Fruit fly (Drosophila melanogaster) whole organism, embryonic: ENCODE measurements around the gene CG18596.

ENCODE experiments used
- Awh ChIP-seq: fragments of 200-800 bp; sonication (Bioruptor generic); IDR thresholded peaks from 2 replicates; pipeline ENCODE4, ENCODE4 v1.3.6; 2022; ENCODE audit warnings: missing biosample characterization, missing genetic modification characterization
- BtbVII ChIP-seq: fragments of 200-800 bp; sonication (Bioruptor generic); optimal IDR thresholded peaks from 3 replicates; lab custom pipeline; 2017; ENCODE audit warnings: missing biosample characterization, mild to moderate bottlenecking, missing genetic modification characterization
- C15 ChIP-seq: fragments of 200-800 bp; sonication (Bioruptor generic); IDR thresholded peaks from 3 replicates; pipeline ENCODE4 v1.3.6; 2022; ENCODE audit warnings: missing biosample characterization, missing genetic modification characterization
- CG10209 ChIP-seq: fragments of 200-800 bp; sonication (Bioruptor generic); optimal IDR thresholded peaks from 3 replicates; lab custom pipeline; 2017; ENCODE audit warnings: missing biosample characterization, mild to moderate bottlenecking, missing genetic modification characterization, missing genetic modification reagents
- CG11398 ChIP-seq: fragments of 200-800 bp; sonication (Bioruptor generic); optimal IDR thresholded peaks from 2 replicates; lab custom pipeline; 2016; ENCODE audit warnings: missing biosample characterization, missing genetic modification characterization
- CG12155 ChIP-seq: fragments of 200-800 bp; sonication (Bioruptor generic); optimal IDR thresholded peaks from 3 replicates; lab custom pipeline; 2016; ENCODE audit warnings: missing biosample characterization, missing genetic modification characterization
- CG12219 ChIP-seq: fragments of 200-800 bp; sonication (Bioruptor generic); optimal IDR thresholded peaks from 3 replicates; lab custom pipeline; 2018; ENCODE audit warnings: missing biosample characterization, mild to moderate bottlenecking, missing genetic modification characterization
- CG12391 ChIP-seq: fragments of 200-800 bp; sonication (Bioruptor generic); optimal IDR thresholded peaks from 3 replicates; lab custom pipeline; 2018; ENCODE audit warnings: missing biosample characterization, mild to moderate bottlenecking, missing genetic modification characterization, moderate library complexity
- CG13894 ChIP-seq: fragments of 200-800 bp; sonication (Bioruptor generic); optimal IDR thresholded peaks from 3 replicates; lab custom pipeline; 2018; ENCODE audit warnings: missing biosample characterization, mild to moderate bottlenecking, missing genetic modification characterization, moderate library complexity
- CG17912 ChIP-seq: fragments of 200-800 bp; sonication (Bioruptor generic); optimal IDR thresholded peaks from 2 replicates; lab custom pipeline; 2018; ENCODE audit warnings: missing biosample characterization, mild to moderate bottlenecking, missing genetic modification characterization
- CG2875 ChIP-seq: fragments of 200-800 bp; sonication (Bioruptor generic); optimal IDR thresholded peaks from 2 replicates; lab custom pipeline; 2017; ENCODE audit warnings: missing biosample characterization, mild to moderate bottlenecking, missing genetic modification characterization, missing genetic modification reagents
- CG2889 ChIP-seq: fragments of 200-800 bp; sonication (Bioruptor generic); IDR thresholded peaks from 3 replicates; pipeline ENCODE4 v1.3.6; 2022; ENCODE audit warnings: missing biosample characterization, missing genetic modification characterization
- CG30020 ChIP-seq: fragments of 200-800 bp; optimal IDR thresholded peaks from 2 replicates; lab custom pipeline; 2019; ENCODE audit warnings: missing biosample characterization, mild to moderate bottlenecking, missing genetic modification characterization, moderate library complexity
- CG31365 ChIP-seq: fragments of 200-800 bp; sonication (Bioruptor generic); optimal IDR thresholded peaks from 2 replicates; lab custom pipeline; 2018; ENCODE audit warnings: missing biosample characterization, mild to moderate bottlenecking, missing genetic modification characterization
- CG3838 ChIP-seq: fragments of 200-800 bp; sonication (Bioruptor generic); optimal IDR thresholded peaks from 3 replicates; lab custom pipeline; 2016; ENCODE audit warnings: missing biosample characterization, missing genetic modification characterization
- CG4707 ChIP-seq: fragments of 200-800 bp; sonication (Bioruptor generic); optimal IDR thresholded peaks from 2 replicates; lab custom pipeline; 2018; ENCODE audit warnings: missing biosample characterization, mild to moderate bottlenecking, missing genetic modification characterization, moderate library complexity
- CG6254 ChIP-seq: fragments of 200-800 bp; sonication (Bioruptor generic); optimal IDR thresholded peaks from 3 replicates; lab custom pipeline; 2017; ENCODE audit warnings: mild to moderate bottlenecking, missing biosample characterization, missing genetic modification reagents, missing genetic modification characterization
- CG6813 ChIP-seq: fragments of 200-800 bp; sonication (Bioruptor generic); optimal IDR thresholded peaks from 2 replicates; lab custom pipeline; 2017; ENCODE audit warnings: missing biosample characterization, missing genetic modification characterization, mild to moderate bottlenecking, moderate library complexity, missing genetic modification reagents
- CG7786 ChIP-seq: fragments of 200-800 bp; sonication (Bioruptor generic); optimal IDR thresholded peaks from 2 replicates; lab custom pipeline; 2016; ENCODE audit warnings: missing biosample characterization, missing genetic modification characterization
- CG9817 ChIP-seq: fragments of 200-800 bp; sonication (Bioruptor generic); optimal IDR thresholded peaks from 2 replicates; lab custom pipeline; 2018; ENCODE audit warnings: missing biosample characterization, mild to moderate bottlenecking, missing genetic modification characterization, moderate library complexity
- D ChIP-seq, 2 experiments: fragments of 200-800 bp in 1 of 2; fragments of >200 bp in 1 of 2; sonication (Bioruptor generic) in 1 of 2; optimal IDR thresholded peaks; 2 replicates in 1 of 2; 3 replicates in 1 of 2; lab custom pipeline; 2017; ENCODE audit warnings: mild to moderate bottlenecking in 1 of 2, missing biosample characterization in 1 of 2, missing genetic modification characterization in 1 of 2, missing genetic modification reagents in 1 of 2
- Dfd ChIP-seq, 2 experiments: fragments of >200 bp; optimal IDR thresholded peaks; 2 replicates each; lab custom pipeline; 2017; ENCODE audit warnings: missing biosample characterization in 2 of 2, missing genetic modification characterization in 2 of 2
- Dll ChIP-seq: fragments of 200-800 bp; sonication (Bioruptor generic); IDR thresholded peaks from 4 replicates; pipeline ENCODE4 v1.3.6; 2022; ENCODE audit warnings: missing biosample characterization, missing genetic modification characterization; ENCODE audit not compliant: partially characterized antibody
- Gug ChIP-seq: fragments of 200-800 bp; sonication (Bioruptor generic); IDR thresholded peaks from 4 replicates; pipeline ENCODE4 v1.3.6; 2022; ENCODE audit warnings: missing biosample characterization, missing genetic modification characterization
- Hsf ChIP-seq: fragments of 200-800 bp; sonication (Bioruptor generic); optimal IDR thresholded peaks from 3 replicates; lab custom pipeline; 2016; ENCODE audit warnings: missing biosample characterization, missing genetic modification characterization
- Mad ChIP-seq: fragments of 200-800 bp; sonication (Bioruptor generic); optimal IDR thresholded peaks from 2 replicates; lab custom pipeline; 2016; ENCODE audit warnings: missing biosample characterization, missing genetic modification characterization
- Myb ChIP-seq: fragments of 200-800 bp; sonication (Bioruptor generic); optimal IDR thresholded peaks from 2 replicates; lab custom pipeline; 2016; ENCODE audit warnings: missing biosample characterization, missing genetic modification characterization
- Side ChIP-seq: fragments of 200-800 bp; sonication (Bioruptor generic); optimal IDR thresholded peaks from 2 replicates; lab custom pipeline; 2016; ENCODE audit warnings: missing biosample characterization, missing genetic modification characterization
- Six4 ChIP-seq: fragments of 200-800 bp; sonication (Bioruptor generic); optimal IDR thresholded peaks from 2 replicates; lab custom pipeline; 2016; ENCODE audit warnings: missing biosample characterization, missing genetic modification characterization
- Sox100B ChIP-seq: fragments of 200-800 bp; sonication (Bioruptor generic); optimal IDR thresholded peaks from 3 replicates; lab custom pipeline; 2018; ENCODE audit warnings: missing biosample characterization, mild to moderate bottlenecking, missing genetic modification characterization
- ab ChIP-seq: fragments of 200-800 bp; sonication (Bioruptor generic); optimal IDR thresholded peaks from 2 replicates; lab custom pipeline; 2016; ENCODE audit warnings: missing biosample characterization, missing genetic modification characterization
- az2 ChIP-seq: fragments of 200-800 bp; sonication (Bioruptor generic); optimal IDR thresholded peaks from 3 replicates; lab custom pipeline; 2016; ENCODE audit warnings: missing biosample characterization, missing genetic modification characterization
- cad ChIP-seq: fragments of >200 bp; optimal IDR thresholded peaks from 2 replicates; lab custom pipeline; 2017; ENCODE audit warnings: missing biosample characterization, missing genetic modification characterization
- crol ChIP-seq: fragments of 200-800 bp; sonication (Bioruptor generic); IDR thresholded peaks from 2 replicates; pipeline ENCODE4 v1.3.6; 2022; ENCODE audit warnings: missing biosample characterization, missing genetic modification characterization
- danr ChIP-seq: fragments of 200-800 bp; sonication (Bioruptor generic); IDR thresholded peaks from 2 replicates; pipeline ENCODE4 v1.3.6; 2022; ENCODE audit warnings: missing biosample characterization, missing genetic modification characterization
- exex ChIP-seq: fragments of 200-800 bp; sonication (Bioruptor generic); optimal IDR thresholded peaks from 4 replicates; lab custom pipeline; 2018; ENCODE audit warnings: missing biosample characterization, mild to moderate bottlenecking, missing genetic modification characterization, moderate library complexity
- fd102C ChIP-seq: fragments of 200-800 bp; sonication (Bioruptor generic); optimal IDR thresholded peaks from 2 replicates; lab custom pipeline; 2018; ENCODE audit warnings: missing biosample characterization, mild to moderate bottlenecking, missing genetic modification characterization, moderate library complexity
- ham ChIP-seq: fragments of 200-800 bp; sonication (Bioruptor generic); IDR thresholded peaks from 2 replicates; pipeline ENCODE4 v1.3.6; 2022; ENCODE audit warnings: missing biosample characterization, missing genetic modification characterization
- her ChIP-seq: fragments of 200-800 bp; sonication (Bioruptor generic); optimal IDR thresholded peaks from 2 replicates; lab custom pipeline; 2016; ENCODE audit warnings: missing biosample characterization, missing genetic modification characterization
- ind ChIP-seq: fragments of 200-800 bp; sonication (Bioruptor generic); optimal IDR thresholded peaks from 3 replicates; lab custom pipeline; 2016; ENCODE audit warnings: missing biosample characterization, missing genetic modification characterization
- insv ChIP-seq, 2 experiments: fragments of 200-800 bp; sonication (Bioruptor generic); optimal IDR thresholded peaks; 3 replicates each; lab custom pipeline; 2016 to 2018; ENCODE audit warnings: missing biosample characterization in 2 of 2, missing genetic modification characterization in 2 of 2
- klu ChIP-seq: fragments of 200-800 bp; sonication (Bioruptor generic); IDR thresholded peaks from 2 replicates; pipeline ENCODE4 v1.3.6; 2022; ENCODE audit warnings: missing biosample characterization, missing genetic modification characterization
- mirr ChIP-seq: fragments of 200-800 bp; sonication (Bioruptor generic); optimal IDR thresholded peaks from 3 replicates; lab custom pipeline; 2018; ENCODE audit warnings: missing biosample characterization, mild to moderate bottlenecking, missing genetic modification characterization
- odd ChIP-seq: fragments of 200-800 bp; sonication (Bioruptor generic); optimal IDR thresholded peaks from 2 replicates; lab custom pipeline; 2017; ENCODE audit warnings: missing biosample characterization, mild to moderate bottlenecking, missing genetic modification characterization
- sc ChIP-seq, 3 experiments: fragments of >200 bp in 2 of 3; fragments of 200-800 bp in 1 of 3; sonication (Bioruptor generic) in 1 of 3; optimal IDR thresholded peaks; 2 replicates in 2 of 3; 3 replicates in 1 of 3; lab custom pipeline; 2017; ENCODE audit warnings: mild to moderate bottlenecking in 1 of 3, missing biosample characterization in 1 of 3, missing genetic modification characterization in 1 of 3, missing genetic modification reagents in 1 of 3
- scrt ChIP-seq: fragments of 200-800 bp; sonication (Bioruptor generic); optimal IDR thresholded peaks from 2 replicates; lab custom pipeline; 2018; ENCODE audit warnings: missing biosample characterization, mild to moderate bottlenecking, missing genetic modification characterization, moderate library complexity
- sens ChIP-seq: fragments of 200-800 bp; sonication (Bioruptor generic); peaks from one replicate; lab custom pipeline; 2016; ENCODE audit warnings: missing biosample characterization, missing genetic modification characterization
- sens-2 ChIP-seq: fragments of 200-800 bp; sonication (Bioruptor generic); IDR thresholded peaks from 2 replicates; pipeline ENCODE4 v1.3.6; 2022; ENCODE audit warnings: missing biosample characterization, missing genetic modification characterization
- slp2 ChIP-seq: fragments of 200-800 bp; sonication (Bioruptor generic); optimal IDR thresholded peaks from 2 replicates; lab custom pipeline; 2016; ENCODE audit warnings: missing biosample characterization, missing genetic modification characterization
- sob ChIP-seq: fragments of 200-800 bp; sonication (Bioruptor generic); IDR thresholded peaks from 2 replicates; pipeline ENCODE4 v1.3.6; 2022; ENCODE audit warnings: missing biosample characterization, missing genetic modification characterization
- twi ChIP-seq: fragments of 200-800 bp; optimal IDR thresholded peaks from 2 replicates; lab custom pipeline; 2019; ENCODE audit warnings: missing biosample characterization, mild to moderate bottlenecking, missing genetic modification characterization, moderate library complexity

The CG18596 gene

dm6 chr3R:22420911-22421310 is 45.2 kb downstream of the CG18596 start, which contains the start of the genes Nop56 and mats (continued):
- TF ChIP-seq sens-2 (GFP tag; lab: Robert Waterston, UW) (no peak), ab (GFP tag; lab: Kevin White, UChicago) (no peak), Mad (peak; percentile 22), Dll (no peak), D (optimal IDR thresholded peaks at IDR 0.05; lab: Kevin White, UChicago) (no peak), D (GFP tag; optimal IDR thresholded peaks at IDR 0.05; lab: Kevin White, UChicago) (no peak), az2 (GFP tag; lab: Kevin White, UChicago) (no peak), exex (tag; lab: Kevin White, UChicago) (peak; percentile 41), Side (GFP tag; lab: Kevin White, UChicago) (no peak), twi (tag; lab: Kevin White, UChicago) (peak; percentile 53), ind (no peak), CG30020 (tag; lab: Kevin White, UChicago) (peak; percentile 48), klu (GFP tag; lab: Robert Waterston, UW) (no peak), CG2875 (GFP tag; lab: Kevin White, UChicago) (no peak), scrt (peak; percentile 26), Sox100B (GFP tag; lab: Kevin White, UChicago) (no peak), CG6254 (no peak), Myb (GFP tag; lab: Kevin White, UChicago) (peak; percentile 11), mirr (GFP tag; lab: Kevin White, UChicago) (no peak), odd (no peak), sc (optimal IDR thresholded peaks at IDR 0.05; lab: Kevin White, UChicago) (no peak), sc (GFP tag; optimal IDR thresholded peaks at IDR 0.05; lab: Kevin White, UChicago) (no peak), CG2889 (GFP tag; lab: Robert Waterston, UW) (no peak), Awh (GFP tag; lab: Robert Waterston, UW) (no peak), fd102C (GFP tag; lab: Kevin White, UChicago) (no peak), Gug (GFP tag; lab: Robert Waterston, UW) (no peak), danr (GFP tag; lab: Robert Waterston, UW) (no peak)

dm6 chr3R:22421618-22422017 is 45.9 kb downstream of the CG18596 start:
- TF ChIP-seq crol (no peak), slp2 (GFP tag; lab: Kevin White, UChicago) (no peak), CG4707 (GFP tag; lab: Kevin White, UChicago) (no peak), CG13894 (tag; lab: Kevin White, UChicago) (no peak), CG7786 (GFP tag; lab: Kevin White, UChicago) (peak; percentile 52), D (optimal IDR thresholded peaks at IDR 0.05; lab: Kevin White, UChicago) (no peak), D (GFP tag; optimal IDR thresholded peaks at IDR 0.05; lab: Kevin White, UChicago) (no peak), CG31365 (no peak), CG9817 (tag; lab: Kevin White, UChicago) (peak; percentile 75), C15 (GFP tag; lab: Robert Waterston, UW) (no peak), Hsf (GFP tag; lab: Kevin White, UChicago) (peak; percentile 23), CG12155 (peak; percentile 61), sob (GFP tag; lab: Robert Waterston, UW) (peak; percentile 72), BtbVII (GFP tag; lab: Kevin White, UChicago) (no peak), ham (GFP tag; lab: Robert Waterston, UW) (no peak), CG11398 (GFP tag; lab: Kevin White, UChicago) (no peak), CG3838 (GFP tag; lab: Kevin White, UChicago) (no peak), CG12219 (GFP tag; lab: Kevin White, UChicago) (no peak), insv (GFP tag; optimal IDR thresholded peaks at IDR 0.05; lab: Kevin White, UChicago) (no peak), her (GFP tag; lab: Kevin White, UChicago) (peak; percentile 21), CG6813 (GFP tag; lab: Kevin White, UChicago) (peak; percentile 48), CG10209 (GFP tag; lab: Kevin White, UChicago) (peak; percentile 33), Six4 (GFP tag; lab: Kevin White, UChicago) (peak; percentile 4), CG12391 (tag; lab: Kevin White, UChicago) (peak; percentile 53), CG17912 (GFP tag; lab: Kevin White, UChicago) (no peak), Dfd (GFP tag; optimal IDR thresholded peaks at IDR 0.05; lab: Kevin White, UChicago) (no peak), cad (GFP tag; lab: Kevin White, UChicago) (no peak), sens (GFP tag; lab: Kevin White, UChicago) (peak; percentile 89)
